Fruit fly (Drosophila melanogaster) whole organism: Measurements from ENCODE around the gene sing.

ENCODE experiments used
- CG8478 ChIP-seq: fragments of >200 bp; optimal IDR thresholded peaks from 2 replicates; lab custom pipeline; 2018; ENCODE audit warnings: inconsistent platforms
- EcR ChIP-seq, 2 experiments: fragments of >200 bp; optimal IDR thresholded peaks; 2 replicates each; lab custom pipeline; 2017; ENCODE audit warnings: missing biosample characterization in 2 of 2, missing genetic modification characterization in 2 of 2, missing genetic modification reagents in 2 of 2
- pan ChIP-seq: fragments of >200 bp; optimal IDR thresholded peaks from 2 replicates; lab custom pipeline; 2017
- psq ChIP-seq: fragments of >200 bp; optimal IDR thresholded peaks from 2 replicates; lab custom pipeline; 2017
- usp ChIP-seq: fragments of >200 bp; optimal IDR thresholded peaks from 2 replicates; lab custom pipeline; 2017; ENCODE audit warnings: missing biosample characterization, missing genetic modification characterization, mixed read lengths

- TF ChIP-seq CG8478 (lab: Kevin White, UChicago), result no peak
- no peak for TF ChIP-seq pan (lab: Kevin White, UChicago)
- TF ChIP-seq EcR (GFP tag; optimal IDR thresholded peaks at IDR 0.05; lab: Kevin White, UChicago), result no peak
- TF ChIP-seq psq (lab: Kevin White, UChicago), result no peak
- no peak for TF ChIP-seq usp (GFP tag; lab: Kevin White, UChicago)
These were observed 11.4 kb downstream of the sing start for dm6 chrX:16690499-16690898.
